Fruit fly (Drosophila melanogaster) whole organism, embryonic: ENCODE results near the gene RpL7A.

ENCODE experiments used
- CG8089 ChIP-seq: fragments of 200-800 bp; sonication (Bioruptor generic); optimal IDR thresholded peaks from 3 replicates; lab custom pipeline; 2016; ENCODE audit warnings: missing biosample characterization, missing genetic modification characterization
- shn ChIP-seq: fragments of 200-800 bp; sonication (Bioruptor generic); optimal IDR thresholded peaks from 3 replicates; lab custom pipeline; 2016; ENCODE audit warnings: missing biosample characterization, missing genetic modification characterization
- tin ChIP-seq: fragments of 200-800 bp; sonication (Bioruptor generic); optimal IDR thresholded peaks from 3 replicates; lab custom pipeline; 2016; ENCODE audit warnings: missing biosample characterization, missing genetic modification characterization
- vvl ChIP-seq: fragments of 200-800 bp; sonication (Bioruptor generic); IDR thresholded peaks from 2 replicates; pipeline ENCODE4 v1.3.6; 2022; ENCODE audit warnings: missing biosample characterization, missing genetic modification characterization

- TF ChIP-seq tin, result no peak
- no peak for TF ChIP-seq shn
- TF ChIP-seq vvl (GFP tag; lab: Robert Waterston, UW), result no peak
- no peak for TF ChIP-seq CG8089 (GFP tag; lab: Kevin White, UChicago)
These were observed 40.7 kb upstream of the RpL7A start for dm6 chrX:6573799-6574198.
